Fruit fly (Drosophila melanogaster) whole organism, prepupa: Measurements from ENCODE around the gene CG9270.

Experiments used
- CG6854 ChIP-seq: fragments of 200-800 bp; sonication (Bioruptor generic); optimal IDR thresholded peaks from 2 replicates; lab custom pipeline; 2017; ENCODE audit warnings: missing biosample characterization, mild to moderate bottlenecking, missing genetic modification characterization
- CG8319 ChIP-seq: fragments of 200-800 bp; sonication (Bioruptor generic); optimal IDR thresholded peaks from 3 replicates; lab custom pipeline; 2016; ENCODE audit warnings: missing biosample characterization, missing genetic modification characterization
- Hr4 ChIP-seq: fragments of 200-800 bp; sonication (Bioruptor generic); optimal IDR thresholded peaks from 3 replicates; lab custom pipeline; 2016; ENCODE audit warnings: missing biosample characterization, missing genetic modification characterization

DNA sequence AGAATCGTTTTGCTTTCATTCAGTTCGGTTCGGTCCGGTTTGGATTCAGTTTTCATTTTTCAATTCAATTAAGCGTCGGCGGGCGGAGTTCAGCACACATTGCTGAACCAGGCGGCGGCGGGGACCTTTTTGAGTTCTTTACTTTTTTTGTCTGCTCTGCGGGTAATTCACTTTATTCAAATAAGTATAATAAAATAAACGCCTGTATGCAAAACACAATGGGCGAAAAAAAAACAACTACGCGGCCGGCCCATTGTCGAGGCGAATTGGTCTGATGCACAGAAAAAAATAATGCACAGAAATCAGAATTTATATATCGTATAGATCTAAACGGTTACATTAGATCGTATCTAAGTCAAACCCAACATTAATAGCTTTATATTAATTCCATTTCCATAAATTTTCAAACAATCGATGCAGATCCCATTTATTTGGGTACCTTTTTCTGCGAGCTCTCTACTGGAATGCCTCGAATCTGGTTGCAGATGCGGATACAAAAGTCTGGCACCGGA is 21.1 kb downstream of the CG9270 start:
- TF ChIP-seq CG6854 (GFP tag; lab: Kevin White, UChicago) (no peak), CG8319 (GFP tag; lab: Kevin White, UChicago) (peak; percentile 77), Hr4 (GFP tag; lab: Kevin White, UChicago) (peak; percentile 53)
